Fruit fly (Drosophila melanogaster): ENCODE data around the gene TTLL6B.

Gene TTLL6B

DNA sequence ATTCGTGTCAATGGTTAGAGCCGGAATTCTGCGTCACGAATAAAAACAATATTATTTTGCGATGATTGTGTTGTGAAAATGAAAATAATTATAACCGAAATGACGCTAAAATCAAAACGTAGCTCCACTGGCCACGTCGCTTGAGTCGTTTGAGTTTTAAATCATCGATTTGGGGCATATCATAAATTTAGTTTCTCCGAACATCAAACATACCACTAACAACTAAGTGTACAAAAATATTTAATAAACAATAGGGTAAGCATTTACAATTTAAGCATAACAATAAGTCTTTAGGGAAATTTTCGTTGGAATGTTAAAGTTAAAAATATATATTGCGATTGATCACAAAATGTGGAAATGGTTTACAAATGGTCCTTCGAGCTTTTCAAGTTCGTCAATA lies at the start of gene TTLL6B, which contains the start of gene TfIIA-L:
TTLL6B (minus strand) TSS at position 101 of the 400 bp plus-strand sequence.
TfIIA-L (plus strand) TSS at position 206 of the 400 bp plus-strand sequence.
- TF ChIP-seq CG8159 (tag; optimal IDR thresholded peaks at IDR 0.05), result no peak
- no peak for TF ChIP-seq CG32121 (GFP tag; IDR thresholded peaks at IDR 0.05)
- no peak for TF ChIP-seq Pif1A (GFP tag; optimal IDR thresholded peaks at IDR 0.05)
- TF ChIP-seq EcR (GFP tag; optimal IDR thresholded peaks at IDR 0.05), result no peak
- TF ChIP-seq CG10348 (GFP tag; IDR thresholded peaks at IDR 0.05), result no peak
- no peak for TF ChIP-seq CG17806 (tag; optimal IDR thresholded peaks at IDR 0.05)
- no peak for TF ChIP-seq D1 (tag; optimal IDR thresholded peaks at IDR 0.05)
- no peak for TF ChIP-seq CG12605 (GFP tag; IDR thresholded peaks at IDR 0.05)
- no peak for TF ChIP-seq CG13204 (GFP tag; optimal IDR thresholded peaks at IDR 0.05)
- TF ChIP-seq rn (GFP tag; IDR thresholded peaks at IDR 0.05), result no peak
- no peak for TF ChIP-seq Pif1B (GFP tag; optimal IDR thresholded peaks at IDR 0.05)
- no peak for TF ChIP-seq fd96Ca (GFP tag; IDR thresholded peaks at IDR 0.05)
- TF ChIP-seq CG4496 (GFP tag; IDR thresholded peaks at IDR 0.05), result no peak
- TF ChIP-seq CG34367 (tag; optimal IDR thresholded peaks at IDR 0.05), result no peak
- TF ChIP-seq CG15710 (tag; optimal IDR thresholded peaks at IDR 0.05), result no peak
- no peak for TF ChIP-seq Ets98B (GFP tag; IDR thresholded peaks at IDR 0.05)
- TF ChIP-seq gl (tag; optimal IDR thresholded peaks at IDR 0.05), result no peak

DNA sequence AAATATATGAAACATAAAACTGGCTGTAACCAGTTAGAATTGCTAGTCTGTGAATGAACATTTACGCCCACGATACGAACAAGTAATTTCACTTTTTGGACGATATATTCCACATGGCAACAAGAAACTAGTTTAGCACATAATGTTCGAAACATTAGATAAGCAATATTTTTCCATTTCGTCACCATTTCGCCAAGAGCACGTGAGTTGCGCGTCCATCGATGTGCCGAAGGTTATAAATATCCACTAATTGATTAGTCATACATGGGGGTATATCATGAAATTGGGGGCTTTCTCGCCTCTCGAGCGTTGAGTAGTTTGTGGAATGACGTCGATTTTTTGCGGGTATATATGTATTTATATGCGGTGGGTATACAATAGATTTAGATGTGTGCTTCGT lies 43.3 kb upstream of the TTLL6B start:
- TF ChIP-seq CG8159 (tag; optimal IDR thresholded peaks at IDR 0.05), result no peak
- TF ChIP-seq CG34367 (tag; optimal IDR thresholded peaks at IDR 0.05), result no peak
- no peak for TF ChIP-seq CG8301 (tag; optimal IDR thresholded peaks at IDR 0.05)
- TF ChIP-seq D1 (tag; optimal IDR thresholded peaks at IDR 0.05), result no peak
- no peak for TF ChIP-seq CG10348 (GFP tag; IDR thresholded peaks at IDR 0.05)
- no peak for TF ChIP-seq rn (GFP tag; IDR thresholded peaks at IDR 0.05)
- TF ChIP-seq CG14655 (GFP tag; optimal IDR thresholded peaks at IDR 0.05), result no peak
- TF ChIP-seq CG13204 (GFP tag; optimal IDR thresholded peaks at IDR 0.05), result no peak
- TF ChIP-seq CG12605 (GFP tag; IDR thresholded peaks at IDR 0.05), result no peak
- no peak for TF ChIP-seq fd96Ca (GFP tag; IDR thresholded peaks at IDR 0.05)
- no peak for TF ChIP-seq gl (tag; optimal IDR thresholded peaks at IDR 0.05)
- no peak for TF ChIP-seq Ets98B (GFP tag; IDR thresholded peaks at IDR 0.05)

DNA sequence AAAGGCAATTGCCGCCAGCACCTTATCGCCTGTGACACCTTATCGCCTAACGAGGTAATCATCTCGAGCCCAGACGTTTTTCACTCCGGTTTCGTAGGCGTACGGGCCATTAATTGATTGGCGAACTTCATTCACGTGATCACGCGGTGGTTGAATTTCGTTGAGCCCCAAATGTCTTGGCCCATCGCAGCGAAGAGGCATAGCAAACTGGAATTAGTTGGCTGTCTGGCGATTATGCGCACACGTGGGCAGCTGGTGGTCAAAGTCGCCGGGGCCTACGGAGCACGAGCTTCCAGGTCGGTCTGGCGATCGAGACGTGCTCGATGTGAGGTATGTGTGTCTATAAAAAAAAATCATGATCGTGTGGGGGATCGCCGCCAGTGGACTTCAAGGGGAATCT lies 42.3 kb upstream of the TTLL6B start:
- TF ChIP-seq CG9948 (tag; optimal IDR thresholded peaks at IDR 0.05) (no peak), CG13204 (GFP tag; optimal IDR thresholded peaks at IDR 0.05) (no peak), CG12605 (GFP tag; IDR thresholded peaks at IDR 0.05) (no peak), CG14655 (GFP tag; optimal IDR thresholded peaks at IDR 0.05) (no peak)

DNA sequence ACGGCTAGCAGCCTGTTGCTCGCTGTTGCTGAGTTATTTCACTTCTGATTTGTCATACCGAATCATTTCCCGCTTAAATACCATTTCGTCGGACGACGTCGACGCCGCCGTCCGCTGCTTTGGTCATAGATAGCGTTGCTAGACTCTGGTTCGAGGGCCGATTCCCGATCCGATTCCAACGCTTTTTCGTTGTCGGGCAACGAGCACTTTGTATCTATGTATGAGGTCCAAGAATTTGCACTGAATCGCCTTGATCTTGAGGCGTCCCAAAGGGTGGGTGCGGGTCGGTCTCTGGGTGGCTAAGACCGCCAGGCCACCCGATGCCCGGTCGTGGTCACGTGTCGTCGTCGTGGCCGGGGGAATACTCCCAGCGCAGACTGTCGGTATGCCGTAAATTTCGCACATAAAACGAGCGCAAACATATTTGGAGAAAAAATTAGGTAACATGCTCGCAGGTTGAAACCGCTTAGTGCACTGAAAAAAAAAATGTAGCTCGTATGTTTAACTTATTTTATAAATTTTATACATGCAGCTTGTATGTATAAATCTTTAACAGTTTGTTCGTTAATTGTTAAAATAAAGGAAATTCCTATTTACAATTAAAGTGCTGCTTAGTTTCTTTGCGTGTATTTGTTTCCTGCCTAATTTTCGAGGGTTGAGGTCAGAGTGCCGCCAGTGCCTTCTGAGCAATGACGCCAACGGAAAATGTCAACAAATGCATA lies 41.5 kb upstream of the TTLL6B start, which contains the start of gene CG3348:
CG3348 (minus strand) TSS at position 51 of the 722 bp plus-strand sequence.
- 0 out of 3 replicates have a peak, but pooled peaks have one; percentile 44 for TF ChIP-seq CG4496 (GFP tag; IDR thresholded peaks at IDR 0.05)
- peak; percentile 3 for TF ChIP-seq CG8159 (tag; optimal IDR thresholded peaks at IDR 0.05)
- TF ChIP-seq CG15710 (tag; optimal IDR thresholded peaks at IDR 0.05), result no peak

dm6 chr3R:27289638-27290037 lies 38.8 kb upstream of the TTLL6B start:
- TF ChIP-seq CG32121 (GFP tag; IDR thresholded peaks at IDR 0.05), result no peak
- peak; percentile 55; the same call in 1 of the 2 replicates for TF ChIP-seq Ets98B (GFP tag; IDR thresholded peaks at IDR 0.05)
- peak; percentile 80 for TF ChIP-seq CG8301 (tag; optimal IDR thresholded peaks at IDR 0.05)
- no peak for TF ChIP-seq CG15710 (tag; optimal IDR thresholded peaks at IDR 0.05)
- TF ChIP-seq fd96Ca (GFP tag; IDR thresholded peaks at IDR 0.05), result 0 out of 3 replicates have a peak, but pooled peaks have one; percentile 41
- TF ChIP-seq CG9948 (tag; optimal IDR thresholded peaks at IDR 0.05), result peak; percentile 16
- no peak for TF ChIP-seq EcR (GFP tag; optimal IDR thresholded peaks at IDR 0.05)
- no peak for TF ChIP-seq D1 (tag; optimal IDR thresholded peaks at IDR 0.05)
- no peak for TF ChIP-seq gl (tag; optimal IDR thresholded peaks at IDR 0.05)
- no peak for TF ChIP-seq rn (GFP tag; IDR thresholded peaks at IDR 0.05)
- peak; percentile 32 for TF ChIP-seq Pif1B (GFP tag; optimal IDR thresholded peaks at IDR 0.05)
- no peak for TF ChIP-seq CG34367 (tag; optimal IDR thresholded peaks at IDR 0.05)
- peak; percentile 75 for TF ChIP-seq CG14655 (GFP tag; optimal IDR thresholded peaks at IDR 0.05)
- no peak for TF ChIP-seq CG8159 (tag; optimal IDR thresholded peaks at IDR 0.05)
- TF ChIP-seq CG4496 (GFP tag; IDR thresholded peaks at IDR 0.05), result peak; percentile 76; the same call in 2 of the 3 replicates
- TF ChIP-seq CG10348 (GFP tag; IDR thresholded peaks at IDR 0.05), result no peak
- TF ChIP-seq Snoo (tag; optimal IDR thresholded peaks at IDR 0.05), result no peak
- TF ChIP-seq CG17806 (tag; optimal IDR thresholded peaks at IDR 0.05), result no peak
- no peak for TF ChIP-seq CG13204 (GFP tag; optimal IDR thresholded peaks at IDR 0.05)
- peak; percentile 40 for TF ChIP-seq Pif1A (GFP tag; optimal IDR thresholded peaks at IDR 0.05)
- TF ChIP-seq CG12605 (GFP tag; IDR thresholded peaks at IDR 0.05), result peak; percentile 43; the same call in 1 of the 2 replicates
